Worm (Caenorhabditis elegans) whole organism, early embryonic: ENCODE measurements around the gene srbc-29.

Source experiments
- B0310.2 ChIP-seq: sonication (generic microtip); optimal IDR thresholded peaks from 2 replicates; lab custom pipeline; 2016; ENCODE audit warnings: mild to moderate bottlenecking, missing genetic modification characterization, missing compliant biosample characterization
- F13C5.2 ChIP-seq: sonication (generic microtip); optimal IDR thresholded peaks from 2 replicates; lab custom pipeline; 2017; ENCODE audit warnings: mild to moderate bottlenecking, missing genetic modification characterization, inconsistent platforms, missing compliant biosample characterization
- ama-1 ChIP-seq: fragments of 150-350 bp; optimal IDR thresholded peaks from 2 replicates; lab custom pipeline; 2014
- ceh-36 ChIP-seq: sonication (generic microtip); optimal IDR thresholded peaks from 2 replicates; lab custom pipeline; 2016; ENCODE audit warnings: missing genetic modification characterization, inconsistent platforms, missing compliant biosample characterization
- flt-1 ChIP-seq: fragments of 200-800 bp; sonication (Bioruptor generic); IDR thresholded peaks from 2 replicates; pipeline ENCODE4 v1.3.6; 2022; ENCODE audit warnings: missing genetic modification characterization, missing compliant biosample characterization
- hmbx-1 ChIP-seq: sonication (generic microtip); optimal IDR thresholded peaks from 2 replicates; lab custom pipeline; 2016; ENCODE audit warnings: mild to moderate bottlenecking, missing genetic modification characterization, missing compliant biosample characterization
- sea-1 ChIP-seq: fragments of 200-800 bp; sonication (Bioruptor generic); conservative IDR thresholded peaks from 2 replicates; pipeline ENCODE4 v1.3.6; 2022; ENCODE audit warnings: missing genetic modification characterization, missing compliant biosample characterization
- tbx-37 ChIP-seq: fragments of 200-800 bp; sonication (Bioruptor generic); conservative IDR thresholded peaks from 2 replicates; pipeline ENCODE4 v1.3.6; 2022; ENCODE audit warnings: missing genetic modification reagents, missing genetic modification characterization, missing compliant biosample characterization
- tra-4 ChIP-seq: sonication (generic microtip); optimal IDR thresholded peaks from 2 replicates; lab custom pipeline; 2017; ENCODE audit warnings: missing genetic modification characterization, missing compliant biosample characterization

- no peak for TF ChIP-seq tra-4 (tag; lab: Kevin White, UChicago)
- TF ChIP-seq B0310.2: no peak
- TF ChIP-seq tbx-37 (GFP tag; lab: Robert Waterston, UW): no peak
- TF ChIP-seq F13C5.2: no peak
- no peak for TF ChIP-seq sea-1 (GFP tag; lab: Robert Waterston, UW)
- no peak for TF ChIP-seq hmbx-1 (tag; lab: Kevin White, UChicago)
- TF ChIP-seq flt-1 (GFP tag; lab: Robert Waterston, UW): no peak
- TF ChIP-seq ama-1 (lab: Kevin White, UChicago): no peak
- TF ChIP-seq ceh-36: no peak
These were observed 16.1 kb downstream of the srbc-29 start for ce11 chrV:3454620-3455019.
